Worm (Caenorhabditis elegans) whole organism, young adult: ENCODE measurements around the gene F17C11.6.

Source experiments
- B0336.3 ChIP-seq: fragments of 200-800 bp; sonication (Bioruptor generic); IDR thresholded peaks from 2 replicates; pipeline ENCODE4 v1.3.6; 2022; ENCODE audit warnings: missing genetic modification characterization, missing compliant biosample characterization
- C06A6.2 ChIP-seq: fragments of 200-800 bp; sonication (Bioruptor generic); conservative IDR thresholded peaks from 2 replicates; pipeline ENCODE4 v1.3.6; 2022; ENCODE audit warnings: missing genetic modification characterization, missing compliant biosample characterization
- F10E7.11 ChIP-seq: sonication (generic microtip); optimal IDR thresholded peaks from 2 replicates; lab custom pipeline; 2017; ENCODE audit warnings: mild to moderate bottlenecking, missing genetic modification characterization, moderate library complexity, missing compliant biosample characterization
- F37B4.10 ChIP-seq: fragments of 200-800 bp; sonication (Bioruptor generic); IDR thresholded peaks from 2 replicates; pipeline ENCODE4 v1.3.6; 2022; ENCODE audit warnings: missing genetic modification characterization, missing compliant biosample characterization
- F49E8.2 ChIP-seq: sonication (generic microtip); optimal IDR thresholded peaks from 3 replicates; lab custom pipeline; 2017; ENCODE audit warnings: missing genetic modification characterization, mild to moderate bottlenecking, missing compliant biosample characterization, antibody characterized with exemption, moderate library complexity; ENCODE audit not compliant: insufficient read depth
- ama-1 ChIP-seq, 3 experiments: fragments of 150-350 bp in 1 of 3; sonication (generic microtip) in 2 of 3; optimal IDR thresholded peaks; 2 replicates each; lab custom pipeline; 2014 to 2018; ENCODE audit warnings: missing biosample characterization in 2 of 3, missing genetic modification characterization in 2 of 3, missing genetic modification reagents in 2 of 3
- bed-2 ChIP-seq: fragments of 200-800 bp; sonication (Bioruptor generic); IDR thresholded peaks from 2 replicates; pipeline ENCODE4 v1.3.6; 2022; ENCODE audit warnings: missing genetic modification reagents, missing genetic modification characterization, missing compliant biosample characterization
- dpl-1 ChIP-seq: fragments of 150-350 bp; optimal IDR thresholded peaks from 2 replicates; lab custom pipeline; 2014; ENCODE audit warnings: missing biosample characterization, missing genetic modification reagents, missing genetic modification characterization
- lsl-1 ChIP-seq: fragments of 200-800 bp; sonication (Bioruptor generic); optimal IDR thresholded peaks from 2 replicates; lab custom pipeline; 2018; ENCODE audit warnings: mild to moderate bottlenecking, missing genetic modification characterization, moderate library complexity, missing compliant biosample characterization
- madf-8 ChIP-seq: fragments of 200-800 bp; sonication (Bioruptor generic); conservative IDR thresholded peaks from 2 replicates; pipeline ENCODE4 v1.3.6; 2022; ENCODE audit warnings: missing genetic modification reagents, missing genetic modification characterization, missing compliant biosample characterization
- nfya-1 ChIP-seq: sonication (generic microtip); optimal IDR thresholded peaks from 2 replicates; lab custom pipeline; 2017; ENCODE audit warnings: antibody characterized with exemption, missing compliant biosample characterization, missing genetic modification characterization, borderline replicate concordance; ENCODE audit not compliant: insufficient read depth
- snpc-1.3 ChIP-seq: sonication (generic microtip); optimal IDR thresholded peaks from 2 replicates; lab custom pipeline; 2017; ENCODE audit warnings: missing genetic modification characterization, mild to moderate bottlenecking, missing compliant biosample characterization, antibody characterized with exemption, moderate library complexity, missing genotype, missing genetic modification reagents; ENCODE audit not compliant: insufficient read depth
- ztf-22 ChIP-seq: fragments of 200-800 bp; sonication (Bioruptor generic); optimal IDR thresholded peaks from 2 replicates; lab custom pipeline; 2018; ENCODE audit warnings: mild to moderate bottlenecking, missing genetic modification characterization, moderate library complexity, missing compliant biosample characterization
- ztf-25 ChIP-seq: fragments of 200-800 bp; sonication (Bioruptor generic); IDR thresholded peaks from 2 replicates; pipeline ENCODE4 v1.3.6; 2022; ENCODE audit warnings: missing genetic modification reagents, missing genetic modification characterization, missing compliant biosample characterization

DNA sequence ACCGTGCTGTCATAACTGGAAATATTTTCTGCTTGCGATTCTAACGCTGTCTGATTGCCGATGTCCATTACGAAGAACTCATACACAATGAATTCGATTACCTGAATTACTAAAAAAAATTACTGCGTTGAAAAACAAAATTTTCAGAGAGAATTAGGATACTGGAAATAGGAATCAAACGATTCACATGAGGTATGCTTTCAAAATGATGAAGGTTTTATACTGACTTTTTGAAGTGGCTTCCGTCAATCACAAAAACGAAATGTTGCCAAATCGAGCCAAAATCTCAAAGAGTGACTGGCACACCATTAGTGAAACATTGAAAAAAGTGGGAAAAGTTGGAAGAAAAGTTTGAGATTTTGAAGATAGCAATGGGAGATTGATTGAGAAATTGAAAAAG lies 45.9 kb upstream of the F17C11.6 start, which contains the start of gene zzz-1:
- TF ChIP-seq B0336.3 (GFP tag; lab: Robert Waterston, UW) = no peak
- TF ChIP-seq F10E7.11 (tag; lab: Kevin White, UChicago) = no peak
- TF ChIP-seq ztf-25 = no peak
- no peak for TF ChIP-seq F37B4.10 (GFP tag; lab: Robert Waterston, UW)
- TF ChIP-seq dpl-1 (GFP tag; lab: Kevin White, UChicago) = no peak
- no peak for TF ChIP-seq lsl-1 (GFP tag; lab: Kevin White, UChicago)
- TF ChIP-seq ama-1 (optimal IDR thresholded peaks at IDR 0.05; lab: Kevin White, UChicago) = no peak
- TF ChIP-seq ama-1 (GFP tag; optimal IDR thresholded peaks at IDR 0.05; lab: Kevin White, UChicago) = no peak
- no peak for TF ChIP-seq C06A6.2 (GFP tag; lab: Robert Waterston, UW)
- TF ChIP-seq madf-8 = no peak
- no peak for TF ChIP-seq snpc-1.3
- TF ChIP-seq bed-2 = no peak
- no peak for TF ChIP-seq nfya-1 (tag; lab: Kevin White, UChicago)
- TF ChIP-seq ztf-22 (GFP tag; lab: Kevin White, UChicago) = no peak
- TF ChIP-seq F49E8.2 (tag; lab: Kevin White, UChicago) = no peak
